Worm (Caenorhabditis elegans) whole organism, L1 larva: Measurements from ENCODE around the gene T25B2.1.

Source experiments
- aly-2 ChIP-seq: fragments of 150-350 bp; optimal IDR thresholded peaks from 2 replicates; lab custom pipeline; 2014; ENCODE audit warnings: missing biosample characterization, missing genetic modification characterization
- ceh-63 ChIP-seq: fragments of 200-800 bp; sonication (Bioruptor generic); optimal IDR thresholded peaks from 2 replicates; lab custom pipeline; 2018; ENCODE audit warnings: mild to moderate bottlenecking, missing genetic modification characterization, missing compliant biosample characterization
- elt-2 ChIP-seq: sonication (generic microtip); optimal IDR thresholded peaks from 2 replicates; lab custom pipeline; 2016; ENCODE audit warnings: missing genetic modification characterization, mild to moderate bottlenecking, inconsistent platforms, missing compliant biosample characterization, missing genetic modification reagents
- fkh-4 ChIP-seq: sonication (generic microtip); optimal IDR thresholded peaks from 2 replicates; lab custom pipeline; 2016; ENCODE audit warnings: missing compliant biosample characterization, missing genetic modification characterization, borderline replicate concordance
- fkh-8 ChIP-seq: sonication (generic microtip); optimal IDR thresholded peaks from 2 replicates; lab custom pipeline; 2016; ENCODE audit warnings: mild to moderate bottlenecking, missing genetic modification characterization, missing compliant biosample characterization
- grh-1 ChIP-seq: fragments of 200-800 bp; sonication (Bioruptor generic); IDR thresholded peaks from 2 replicates; pipeline ENCODE4 v1.3.6; 2022; ENCODE audit warnings: missing genetic modification reagents, missing genetic modification characterization, missing compliant biosample characterization
- nhr-19 ChIP-seq: fragments of 200-800 bp; sonication (Bioruptor generic); conservative IDR thresholded peaks from 2 replicates; pipeline ENCODE4 v1.3.6; 2022; ENCODE audit warnings: missing genetic modification characterization, missing compliant biosample characterization
- nhr-90 ChIP-seq: sonication (generic microtip); optimal IDR thresholded peaks from 2 replicates; lab custom pipeline; 2016; ENCODE audit warnings: mild to moderate bottlenecking, missing genetic modification characterization, missing compliant biosample characterization; ENCODE audit not compliant: poor library complexity
- tbx-2 ChIP-seq: sonication (generic microtip); optimal IDR thresholded peaks from 2 replicates; lab custom pipeline; 2016; ENCODE audit warnings: missing genetic modification characterization, missing compliant biosample characterization
- unc-130 ChIP-seq: fragments of 150-350 bp; optimal IDR thresholded peaks from 2 replicates; lab custom pipeline; 2017; ENCODE audit warnings: missing biosample characterization, missing genetic modification characterization, inconsistent platforms
- unc-30 ChIP-seq: sonication (generic microtip); optimal IDR thresholded peaks from 2 replicates; lab custom pipeline; 2017; ENCODE audit warnings: missing biosample characterization, missing genetic modification characterization
- xbp-1 ChIP-seq: sonication (generic microtip); optimal IDR thresholded peaks from 2 replicates; lab custom pipeline; 2016; ENCODE audit warnings: missing genetic modification characterization, missing compliant biosample characterization

ce11 chrX:6189955-6190354 is 16.2 kb downstream of the T25B2.1 start, which contains the start of gene T13C5.9:
- TF ChIP-seq fkh-4 (tag; lab: Kevin White, UChicago), result no peak
- no peak for TF ChIP-seq unc-130 (tag; lab: Kevin White, UChicago)
- TF ChIP-seq unc-30 (tag; lab: Kevin White, UChicago), result no peak
- TF ChIP-seq nhr-90, result no peak
- TF ChIP-seq aly-2, result no peak
- no peak for TF ChIP-seq elt-2 (tag; lab: Kevin White, UChicago)
- TF ChIP-seq ceh-63, result no peak
- no peak for TF ChIP-seq xbp-1 (tag; lab: Kevin White, UChicago)
- TF ChIP-seq nhr-19, result no peak
- TF ChIP-seq tbx-2, result no peak
- TF ChIP-seq fkh-8 (tag; lab: Kevin White, UChicago), result no peak
- TF ChIP-seq grh-1 (GFP tag; lab: Robert Waterston, UW), result no peak
